Worm (Caenorhabditis elegans) whole organism, L2 larva: Measurements from ENCODE around the gene phb-2.

Experiments used
- C34F6.9 ChIP-seq: fragments of 150-350 bp; optimal IDR thresholded peaks from 2 replicates; lab custom pipeline; 2014; ENCODE audit warnings: missing biosample characterization, missing genetic modification characterization
- F13H6.1 ChIP-seq: sonication (generic microtip); optimal IDR thresholded peaks from 2 replicates; lab custom pipeline; 2016; ENCODE audit warnings: missing genetic modification characterization, missing compliant biosample characterization
- R02D3.7 ChIP-seq: fragments of 150-350 bp; optimal IDR thresholded peaks from 2 replicates; lab custom pipeline; 2014; ENCODE audit warnings: missing biosample characterization, missing genetic modification characterization
- Y55F3AM.14 ChIP-seq: fragments of 200-800 bp; sonication (Bioruptor generic); optimal IDR thresholded peaks from 2 replicates; lab custom pipeline; 2018; ENCODE audit warnings: mild to moderate bottlenecking, missing genetic modification characterization, missing compliant biosample characterization
- ZK546.5 ChIP-seq: sonication (generic microtip); optimal IDR thresholded peaks from 2 replicates; lab custom pipeline; 2017; ENCODE audit warnings: missing biosample characterization, missing genetic modification characterization
- alr-1 ChIP-seq: fragments of 150-350 bp; optimal IDR thresholded peaks from 2 replicates; lab custom pipeline; 2014; ENCODE audit warnings: missing biosample characterization, missing genetic modification characterization
- aly-2 ChIP-seq: fragments of 150-350 bp; optimal IDR thresholded peaks from 2 replicates; lab custom pipeline; 2014; ENCODE audit warnings: missing biosample characterization, missing genetic modification characterization
- ama-1 ChIP-seq: fragments of 150-350 bp; optimal IDR thresholded peaks from 2 replicates; lab custom pipeline; 2018; ENCODE audit warnings: inconsistent platforms
- blmp-1 ChIP-seq: sonication (generic microtip); optimal IDR thresholded peaks from 2 replicates; lab custom pipeline; 2017; ENCODE audit warnings: missing genetic modification characterization, mild to moderate bottlenecking, missing compliant biosample characterization, antibody characterized with exemption, moderate library complexity; ENCODE audit not compliant: insufficient read depth
- ceh-16 ChIP-seq: fragments of 150-350 bp; optimal IDR thresholded peaks from 2 replicates; lab custom pipeline; 2014; ENCODE audit warnings: missing biosample characterization, missing genetic modification characterization
- ceh-82 ChIP-seq: fragments of 150-350 bp; optimal IDR thresholded peaks from 2 replicates; lab custom pipeline; 2014; ENCODE audit warnings: missing biosample characterization, missing genetic modification characterization
- crh-2 ChIP-seq: sonication (generic microtip); optimal IDR thresholded peaks from 2 replicates; lab custom pipeline; 2017; ENCODE audit warnings: missing biosample characterization, missing genetic modification characterization
- dmd-4 ChIP-seq: sonication (generic microtip); optimal IDR thresholded peaks from 2 replicates; lab custom pipeline; 2017; ENCODE audit warnings: missing biosample characterization, missing genetic modification characterization
- egl-27 ChIP-seq: sonication (generic microtip); optimal IDR thresholded peaks from 3 replicates; lab custom pipeline; 2017; ENCODE audit warnings: missing biosample characterization, missing genetic modification reagents, missing genetic modification characterization
- elt-1 ChIP-seq: fragments of 150-350 bp; optimal IDR thresholded peaks from 2 replicates; lab custom pipeline; 2014; ENCODE audit warnings: missing biosample characterization, missing genetic modification characterization
- elt-3 ChIP-seq: sonication (generic microtip); optimal IDR thresholded peaks from 2 replicates; lab custom pipeline; 2017; ENCODE audit warnings: missing biosample characterization, missing genetic modification characterization
- fos-1 ChIP-seq: fragments of 150-350 bp; optimal IDR thresholded peaks from 2 replicates; lab custom pipeline; 2014; ENCODE audit warnings: missing biosample characterization, missing genetic modification characterization
- gmeb-1 ChIP-seq: fragments of 150-350 bp; optimal IDR thresholded peaks from 2 replicates; lab custom pipeline; 2014; ENCODE audit warnings: missing biosample characterization, missing genetic modification characterization
- lin-11 ChIP-seq: fragments of 150-350 bp; sonication (generic microtip); optimal IDR thresholded peaks from 2 replicates; lab custom pipeline; 2014; ENCODE audit warnings: missing biosample characterization, missing genetic modification characterization, inconsistent platforms, mixed read lengths
- lin-13 ChIP-seq: fragments of 150-350 bp; optimal IDR thresholded peaks from 2 replicates; lab custom pipeline; 2014; ENCODE audit warnings: missing biosample characterization, missing genetic modification reagents, missing genetic modification characterization
- lin-39 ChIP-seq: fragments of 150-350 bp; optimal IDR thresholded peaks from 2 replicates; lab custom pipeline; 2014; ENCODE audit warnings: missing biosample characterization, missing genetic modification reagents, missing genetic modification characterization
- lsy-2 ChIP-seq, 2 experiments: fragments of 150-350 bp in 1 of 2; sonication (generic microtip) in 1 of 2; optimal IDR thresholded peaks; 2 replicates each; lab custom pipeline; 2014 to 2017; ENCODE audit warnings: missing biosample characterization in 2 of 2, missing genetic modification characterization in 2 of 2
- mab-5 ChIP-seq: fragments of 150-350 bp; optimal IDR thresholded peaks from 2 replicates; lab custom pipeline; 2014; ENCODE audit warnings: missing biosample characterization, missing genetic modification characterization
- mbf-1 ChIP-seq: sonication (generic microtip); optimal IDR thresholded peaks from 2 replicates; lab custom pipeline; 2017; ENCODE audit warnings: missing biosample characterization, missing genetic modification characterization
- mdl-1 ChIP-seq, 2 experiments: fragments of 150-350 bp in 1 of 2; sonication (generic microtip) in 1 of 2; optimal IDR thresholded peaks; 2 replicates each; lab custom pipeline; 2017; ENCODE audit warnings: missing biosample characterization in 2 of 2, missing genetic modification characterization in 2 of 2
- nhr-10 ChIP-seq: sonication (generic microtip); optimal IDR thresholded peaks from 2 replicates; lab custom pipeline; 2017; ENCODE audit warnings: missing biosample characterization, missing genetic modification characterization
- nhr-11 ChIP-seq: fragments of 150-350 bp; optimal IDR thresholded peaks from 2 replicates; lab custom pipeline; 2014; ENCODE audit warnings: missing biosample characterization, missing genetic modification characterization
- nhr-12 ChIP-seq: fragments of 150-350 bp; optimal IDR thresholded peaks from 2 replicates; lab custom pipeline; 2014; ENCODE audit warnings: missing biosample characterization, missing genetic modification characterization
- nhr-129 ChIP-seq: fragments of 150-350 bp; optimal IDR thresholded peaks from 2 replicates; lab custom pipeline; 2014; ENCODE audit warnings: missing biosample characterization, missing genetic modification characterization
- nhr-21 ChIP-seq: fragments of 150-350 bp; optimal IDR thresholded peaks from 2 replicates; lab custom pipeline; 2014; ENCODE audit warnings: missing biosample characterization, missing genetic modification characterization
- nhr-23 ChIP-seq: fragments of 150-350 bp; optimal IDR thresholded peaks from 2 replicates; lab custom pipeline; 2014; ENCODE audit warnings: missing biosample characterization, missing genetic modification reagents, missing genetic modification characterization
- nhr-237 ChIP-seq: fragments of 150-350 bp; optimal IDR thresholded peaks from 2 replicates; lab custom pipeline; 2014; ENCODE audit warnings: missing biosample characterization, missing genetic modification characterization
- nhr-25 ChIP-seq: fragments of 150-350 bp; sonication (generic microtip); optimal IDR thresholded peaks from 3 replicates; lab custom pipeline; 2014; ENCODE audit warnings: missing biosample characterization, missing genetic modification characterization
- nhr-6 ChIP-seq: fragments of 150-350 bp; optimal IDR thresholded peaks from 2 replicates; lab custom pipeline; 2014; ENCODE audit warnings: missing biosample characterization, missing genetic modification characterization
- nhr-77 ChIP-seq: fragments of 150-350 bp; optimal IDR thresholded peaks from 2 replicates; lab custom pipeline; 2014; ENCODE audit warnings: missing biosample characterization, missing genetic modification characterization
- peb-1 ChIP-seq: fragments of 150-350 bp; optimal IDR thresholded peaks from 2 replicates; lab custom pipeline; 2014; ENCODE audit warnings: missing biosample characterization, missing genetic modification characterization
- sem-4 ChIP-seq: fragments of 150-350 bp; optimal IDR thresholded peaks from 2 replicates; lab custom pipeline; 2014; ENCODE audit warnings: missing biosample characterization, missing genetic modification reagents, missing genetic modification characterization
- skn-1 ChIP-seq: sonication (generic microtip); optimal IDR thresholded peaks from 2 replicates; lab custom pipeline; 2017; ENCODE audit warnings: missing biosample characterization, missing genetic modification characterization
- sma-3 ChIP-seq: sonication (generic microtip); optimal IDR thresholded peaks from 2 replicates; lab custom pipeline; 2016; ENCODE audit warnings: missing genetic modification reagents, missing genetic modification characterization, missing compliant biosample characterization
- sma-9 ChIP-seq, 2 experiments: fragments of 150-350 bp in 1 of 2; sonication (generic microtip) in 1 of 2; optimal IDR thresholded peaks; 2 replicates each; lab custom pipeline; 2014 to 2016; ENCODE audit warnings: missing genetic modification characterization in 2 of 2, mild to moderate bottlenecking in 1 of 2, missing biosample characterization in 1 of 2, missing compliant biosample characterization in 1 of 2, missing genetic modification reagents in 1 of 2, moderate library complexity in 1 of 2
- snpc-4 ChIP-seq: fragments of 150-350 bp; optimal IDR thresholded peaks from 2 replicates; lab custom pipeline; 2014; ENCODE audit warnings: missing biosample characterization, missing genetic modification characterization
- unc-39 ChIP-seq: fragments of 150-350 bp; optimal IDR thresholded peaks from 2 replicates; lab custom pipeline; 2014; ENCODE audit warnings: missing biosample characterization, missing genetic modification characterization
- unc-55 ChIP-seq: fragments of 150-350 bp; sonication (generic microtip); optimal IDR thresholded peaks from 3 replicates; lab custom pipeline; 2014; ENCODE audit warnings: missing biosample characterization, missing genetic modification reagents, missing genetic modification characterization
- unc-62 ChIP-seq: fragments of 150-350 bp; optimal IDR thresholded peaks from 2 replicates; lab custom pipeline; 2014; ENCODE audit warnings: missing biosample characterization, missing genetic modification reagents, missing genetic modification characterization
- zag-1 ChIP-seq: fragments of 150-350 bp; optimal IDR thresholded peaks from 2 replicates; lab custom pipeline; 2014; ENCODE audit warnings: missing biosample characterization, missing genetic modification characterization
- ztf-1 ChIP-seq: fragments of 200-800 bp; sonication (Bioruptor generic); conservative IDR thresholded peaks from 2 replicates; pipeline ENCODE4 v1.3.6; 2022; ENCODE audit warnings: missing genetic modification characterization, missing compliant biosample characterization
- ztf-11 ChIP-seq: sonication (generic microtip); optimal IDR thresholded peaks from 2 replicates; lab custom pipeline; 2017; ENCODE audit warnings: missing biosample characterization, missing genetic modification characterization
- ztf-4 ChIP-seq: fragments of 150-350 bp; optimal IDR thresholded peaks from 2 replicates; lab custom pipeline; 2014; ENCODE audit warnings: missing biosample characterization, missing genetic modification characterization

Gene phb-2

DNA sequence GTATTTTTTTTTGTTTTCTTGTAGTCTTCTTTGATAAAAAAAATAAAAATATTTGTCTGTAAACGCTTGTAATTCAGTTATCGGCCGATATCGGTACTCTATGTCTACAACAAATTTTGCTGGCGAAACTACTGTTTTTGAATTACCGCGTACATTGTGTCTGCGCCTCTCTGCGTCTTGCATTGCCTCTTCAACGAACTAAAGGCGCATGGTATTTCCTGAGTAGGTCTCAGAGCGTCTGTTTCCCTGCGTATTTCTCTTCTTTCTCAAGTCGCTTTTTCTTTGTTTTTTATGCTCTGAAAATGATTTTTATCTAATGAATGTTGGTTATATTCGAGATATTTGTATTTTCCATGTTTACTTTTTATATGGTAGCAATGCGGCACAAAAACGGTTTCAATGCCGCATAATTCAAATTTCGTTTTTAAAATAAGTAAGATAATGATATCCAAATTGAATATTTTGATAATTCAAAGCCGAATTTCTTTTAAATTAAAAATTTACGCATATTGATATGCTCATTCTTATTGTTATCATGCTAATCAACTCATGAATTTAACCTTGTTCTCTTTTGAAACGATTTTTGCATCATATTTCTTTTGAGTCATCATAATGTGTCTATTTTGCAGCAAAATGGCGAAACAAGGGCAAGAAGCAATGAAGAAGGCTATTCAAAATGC lies at the start of gene phb-2:
TSS of gene phb-2 (plus strand) at position 630 of the 680 bp plus-strand sequence.
- TF ChIP-seq mbf-1 (tag; lab: Kevin White, UChicago) (no peak), ceh-82 (peak; percentile 11), dmd-4 (tag; lab: Kevin White, UChicago) (no peak), nhr-10 (tag; lab: Kevin White, UChicago) (no peak), ztf-4 (tag; lab: Kevin White, UChicago) (peak; percentile 72), egl-27 (tag; lab: Kevin White, UChicago) (no peak), lin-39 (tag; lab: Kevin White, UChicago) (no peak), nhr-11 (tag; lab: Kevin White, UChicago) (no peak), C34F6.9 (tag; lab: Kevin White, UChicago) (peak; percentile 84), fos-1 (tag; lab: Kevin White, UChicago) (peak; percentile 62), aly-2 (no peak), nhr-237 (tag; lab: Kevin White, UChicago) (no peak), sma-3 (GFP tag; lab: Kevin White, UChicago) (peak; percentile 66), unc-55 (GFP tag; lab: Kevin White, UChicago) (peak; percentile 93), unc-62 (GFP tag; lab: Kevin White, UChicago) (no peak), nhr-12 (tag; lab: Kevin White, UChicago) (no peak), elt-3 (tag; lab: Kevin White, UChicago) (no peak), nhr-21 (tag; lab: Kevin White, UChicago) (peak; percentile 68), skn-1 (tag; lab: Kevin White, UChicago) (no peak), unc-39 (tag; lab: Kevin White, UChicago) (no peak), gmeb-1 (tag; lab: Kevin White, UChicago) (peak; percentile 98), crh-2 (tag; lab: Kevin White, UChicago) (peak; percentile 89), nhr-25 (tag; lab: Kevin White, UChicago) (peak; percentile 75), ama-1 (lab: Kevin White, UChicago) (peak; percentile 23), ceh-16 (tag; lab: Kevin White, UChicago) (no peak), elt-1 (tag; lab: Kevin White, UChicago) (no peak), Y55F3AM.14 (GFP tag; lab: Kevin White, UChicago) (no peak), mab-5 (tag; lab: Kevin White, UChicago) (peak; percentile 43), sma-9 (GFP tag; optimal IDR thresholded peaks at IDR 0.05; lab: Kevin White, UChicago) (peak; percentile 70), sma-9 (tag; optimal IDR thresholded peaks at IDR 0.05; lab: Kevin White, UChicago) (no peak), lsy-2 (tag; optimal IDR thresholded peaks at IDR 0.05; lab: Kevin White, UChicago) (peak; percentile 66 to 90), ZK546.5 (tag; lab: Kevin White, UChicago) (no peak), R02D3.7 (no peak), snpc-4 (tag; lab: Kevin White, UChicago) (peak; percentile 3), nhr-6 (tag; lab: Kevin White, UChicago) (peak; percentile 43), lin-13 (GFP tag; lab: Kevin White, UChicago) (peak; percentile 65), lin-11 (tag; lab: Kevin White, UChicago) (peak; percentile 74), ztf-1 (GFP tag; lab: Robert Waterston, UW) (no peak), blmp-1 (no peak), alr-1 (tag; lab: Kevin White, UChicago) (no peak), ztf-11 (tag; lab: Kevin White, UChicago) (no peak), nhr-77 (tag; lab: Kevin White, UChicago) (no peak), nhr-129 (tag; lab: Kevin White, UChicago) (peak; percentile 92), mdl-1 (tag; optimal IDR thresholded peaks at IDR 0.05; lab: Kevin White, UChicago) (no peak), zag-1 (no peak), peb-1 (tag; lab: Kevin White, UChicago) (no peak), sem-4 (tag; lab: Kevin White, UChicago) (no peak), nhr-23 (no peak), F13H6.1 (tag; lab: Kevin White, UChicago) (peak; percentile 65)
- TF ChIP-seq, all 48 proteins: peak for 20
